Worm (Caenorhabditis elegans) whole organism, mixed stage, embryonic: ENCODE data around the gene nas-3.

Source experiments
- M03D4.4 ChIP-seq: sonication (generic microtip); optimal IDR thresholded peaks from 2 replicates; lab custom pipeline; 2017; ENCODE audit warnings: mild to moderate bottlenecking, missing genetic modification characterization, missing compliant biosample characterization
- bed-3 ChIP-seq: fragments of 200-800 bp; sonication (Bioruptor generic); optimal IDR thresholded peaks from 3 replicates; lab custom pipeline; 2018; ENCODE audit warnings: mild to moderate bottlenecking, missing genetic modification characterization, moderate library complexity, missing compliant biosample characterization
- blmp-1 ChIP-seq: fragments of 150-350 bp; optimal IDR thresholded peaks from 2 replicates; lab custom pipeline; 2014; ENCODE audit warnings: missing biosample characterization, missing genetic modification characterization
- ceh-39 ChIP-seq: fragments of 150-350 bp; optimal IDR thresholded peaks from 2 replicates; lab custom pipeline; 2014; ENCODE audit warnings: missing biosample characterization, missing genetic modification characterization
- ceh-43 ChIP-seq: fragments of 200-800 bp; sonication (Bioruptor generic); optimal IDR thresholded peaks from 2 replicates; lab custom pipeline; 2018; ENCODE audit warnings: mild to moderate bottlenecking, missing genetic modification characterization, moderate library complexity, missing compliant biosample characterization
- ceh-83 ChIP-seq: fragments of 200-800 bp; sonication (Bioruptor generic); optimal IDR thresholded peaks from 2 replicates; lab custom pipeline; 2018; ENCODE audit warnings: mild to moderate bottlenecking, missing genetic modification characterization, missing compliant biosample characterization
- ces-1 ChIP-seq: fragments of 150-350 bp; optimal IDR thresholded peaks from 2 replicates; lab custom pipeline; 2014; ENCODE audit warnings: missing biosample characterization, missing genetic modification reagents, missing genetic modification characterization
- cnd-1 ChIP-seq: fragments of 200-800 bp; sonication (Bioruptor generic); optimal IDR thresholded peaks from 2 replicates; lab custom pipeline; 2018; ENCODE audit warnings: mild to moderate bottlenecking, missing genetic modification characterization, missing compliant biosample characterization
- drap-1 ChIP-seq: fragments of 200-800 bp; sonication (Bioruptor generic); optimal IDR thresholded peaks from 3 replicates; lab custom pipeline; 2018; ENCODE audit warnings: mild to moderate bottlenecking, missing genetic modification characterization, missing compliant biosample characterization
- elt-1 ChIP-seq: sonication (generic microtip); optimal IDR thresholded peaks from 2 replicates; lab custom pipeline; 2017; ENCODE audit warnings: missing genetic modification characterization, mild to moderate bottlenecking, missing compliant biosample characterization, antibody characterized with exemption, moderate library complexity, borderline replicate concordance; ENCODE audit not compliant: insufficient read depth
- elt-3 ChIP-seq: fragments of 150-350 bp; optimal IDR thresholded peaks from 2 replicates; lab custom pipeline; 2014; ENCODE audit warnings: missing biosample characterization, missing genetic modification characterization
- flh-1 ChIP-seq: fragments of 200-800 bp; sonication (Bioruptor generic); optimal IDR thresholded peaks from 2 replicates; lab custom pipeline; 2018; ENCODE audit warnings: mild to moderate bottlenecking, missing genetic modification characterization, moderate library complexity, missing compliant biosample characterization
- ham-2 ChIP-seq: fragments of 200-800 bp; sonication (Bioruptor generic); optimal IDR thresholded peaks from 2 replicates; lab custom pipeline; 2018; ENCODE audit warnings: mild to moderate bottlenecking, missing genetic modification characterization, missing compliant biosample characterization
- hlh-1 ChIP-seq: fragments of 150-350 bp; optimal IDR thresholded peaks from 2 replicates; lab custom pipeline; 2014; ENCODE audit warnings: missing biosample characterization, missing genetic modification reagents, missing genetic modification characterization
- lin-13 ChIP-seq: fragments of 150-350 bp; optimal IDR thresholded peaks from 2 replicates; lab custom pipeline; 2014; ENCODE audit warnings: missing biosample characterization, missing genetic modification characterization
- lin-32 ChIP-seq: fragments of 200-800 bp; sonication (Bioruptor generic); optimal IDR thresholded peaks from 2 replicates; lab custom pipeline; 2018; ENCODE audit warnings: mild to moderate bottlenecking, missing genetic modification characterization, missing compliant biosample characterization
- lsy-2 ChIP-seq: fragments of 150-350 bp; optimal IDR thresholded peaks from 2 replicates; lab custom pipeline; 2014; ENCODE audit warnings: missing biosample characterization, missing genetic modification characterization
- mab-5 ChIP-seq: fragments of 150-350 bp; optimal IDR thresholded peaks from 2 replicates; lab custom pipeline; 2014; ENCODE audit warnings: missing biosample characterization, missing genetic modification characterization
- mep-1 ChIP-seq: fragments of 150-350 bp; optimal IDR thresholded peaks from 2 replicates; lab custom pipeline; 2017; ENCODE audit warnings: missing biosample characterization, missing genetic modification reagents, missing genetic modification characterization, inconsistent platforms
- mls-2 ChIP-seq: sonication (generic microtip); optimal IDR thresholded peaks from 2 replicates; lab custom pipeline; 2016; ENCODE audit warnings: mild to moderate bottlenecking, missing genetic modification characterization, moderate library complexity, missing compliant biosample characterization
- nhr-12 ChIP-seq: fragments of 150-350 bp; optimal IDR thresholded peaks from 2 replicates; lab custom pipeline; 2014; ENCODE audit warnings: missing biosample characterization, missing genetic modification characterization
- nhr-2 ChIP-seq: fragments of 150-350 bp; optimal IDR thresholded peaks from 2 replicates; lab custom pipeline; 2014; ENCODE audit warnings: missing biosample characterization, missing genetic modification characterization
- nhr-237 ChIP-seq: fragments of 150-350 bp; optimal IDR thresholded peaks from 2 replicates; lab custom pipeline; 2014; ENCODE audit warnings: missing biosample characterization, missing genetic modification characterization
- nhr-28 ChIP-seq: fragments of 150-350 bp; optimal IDR thresholded peaks from 2 replicates; lab custom pipeline; 2014; ENCODE audit warnings: missing biosample characterization, missing genetic modification characterization
- nhr-76 ChIP-seq: sonication (generic microtip); optimal IDR thresholded peaks from 2 replicates; lab custom pipeline; 2017; ENCODE audit warnings: missing biosample characterization, missing genetic modification characterization
- pha-4 ChIP-seq: fragments of 150-350 bp; optimal IDR thresholded peaks from 2 replicates; lab custom pipeline; 2018; ENCODE audit warnings: missing biosample characterization, missing genetic modification reagents, missing genetic modification characterization
- sem-2 ChIP-seq: fragments of 200-800 bp; sonication (Bioruptor generic); optimal IDR thresholded peaks from 2 replicates; lab custom pipeline; 2018; ENCODE audit warnings: mild to moderate bottlenecking, missing genetic modification characterization, missing compliant biosample characterization
- snpc-4 ChIP-seq: fragments of 150-350 bp; optimal IDR thresholded peaks from 2 replicates; lab custom pipeline; 2014; ENCODE audit warnings: missing biosample characterization, missing genetic modification characterization
- sptf-1 ChIP-seq: sonication (generic microtip); optimal IDR thresholded peaks from 2 replicates; lab custom pipeline; 2017; ENCODE audit warnings: mild to moderate bottlenecking, missing genetic modification characterization, moderate library complexity, missing compliant biosample characterization
- tbx-8 ChIP-seq: fragments of 200-800 bp; sonication (Bioruptor generic); optimal IDR thresholded peaks from 2 replicates; lab custom pipeline; 2018; ENCODE audit warnings: mild to moderate bottlenecking, missing genetic modification characterization, moderate library complexity, missing compliant biosample characterization
- unc-120 ChIP-seq: sonication (generic microtip); optimal IDR thresholded peaks from 2 replicates; lab custom pipeline; 2017; ENCODE audit warnings: missing genetic modification characterization, missing compliant biosample characterization; ENCODE audit not compliant: poor library complexity, severe bottlenecking
- unc-39 ChIP-seq: fragments of 150-350 bp; optimal IDR thresholded peaks from 2 replicates; lab custom pipeline; 2014; ENCODE audit warnings: missing biosample characterization, missing genetic modification characterization
- unc-62 ChIP-seq: fragments of 150-350 bp; optimal IDR thresholded peaks from 2 replicates; lab custom pipeline; 2014; ENCODE audit warnings: missing biosample characterization, missing genetic modification reagents, missing genetic modification characterization
- zip-8 ChIP-seq: fragments of 150-350 bp; optimal IDR thresholded peaks from 2 replicates; lab custom pipeline; 2014; ENCODE audit warnings: missing biosample characterization, missing genetic modification characterization
- ztf-11 ChIP-seq: fragments of 150-350 bp; optimal IDR thresholded peaks from 2 replicates; lab custom pipeline; 2014; ENCODE audit warnings: missing biosample characterization, missing genetic modification characterization

Gene nas-3

DNA sequence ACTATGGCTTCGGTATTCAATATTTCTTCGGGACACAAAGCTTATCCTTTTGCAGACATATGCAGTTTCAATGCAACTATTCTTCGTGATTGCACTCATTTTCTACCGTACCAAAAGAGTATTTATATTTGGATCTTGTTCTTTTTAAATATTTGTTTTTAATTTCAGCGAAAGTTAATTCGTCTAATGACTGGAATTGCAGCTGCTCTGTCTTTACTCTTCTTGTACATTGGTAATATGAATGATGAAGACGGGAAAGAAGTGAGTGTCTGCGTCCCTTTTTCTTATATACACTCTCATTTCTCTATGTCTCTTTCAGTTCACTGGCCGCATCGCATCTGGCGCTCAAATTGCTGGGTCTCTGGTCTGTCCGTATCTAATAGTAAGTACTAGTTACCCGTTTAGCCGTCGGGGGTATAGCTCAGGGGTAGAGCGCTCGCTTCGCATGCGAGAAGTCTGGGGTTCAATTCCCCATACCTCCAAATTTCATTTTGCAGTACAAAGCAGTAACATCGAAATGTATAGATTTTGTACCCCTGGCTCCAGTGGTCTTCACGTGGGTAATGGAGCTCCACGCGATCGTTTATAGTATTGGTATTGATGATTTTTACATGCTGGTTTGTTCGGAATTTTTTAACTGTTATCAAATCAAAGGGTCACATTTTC lies 25.3 kb downstream of the nas-3 start:
- no peak for TF ChIP-seq pha-4
- peak; percentile 91 for TF ChIP-seq unc-120 (tag; lab: Kevin White, UChicago)
- TF ChIP-seq lsy-2 (tag; lab: Kevin White, UChicago) = no peak
- TF ChIP-seq ces-1 (GFP tag; lab: Kevin White, UChicago) = peak; percentile 67
- TF ChIP-seq unc-62 (GFP tag; lab: Kevin White, UChicago) = no peak
- peak; percentile 40 for TF ChIP-seq hlh-1
- TF ChIP-seq nhr-12 (tag; lab: Kevin White, UChicago) = peak; percentile 27
- TF ChIP-seq mab-5 = no peak
- TF ChIP-seq elt-3 (tag; lab: Kevin White, UChicago) = no peak
- peak; percentile 95 for TF ChIP-seq sptf-1
- TF ChIP-seq ceh-39 (tag; lab: Kevin White, UChicago) = no peak
- no peak for TF ChIP-seq zip-8 (tag; lab: Kevin White, UChicago)
- TF ChIP-seq blmp-1 (tag; lab: Kevin White, UChicago) = no peak
- TF ChIP-seq ham-2 (GFP tag; lab: Kevin White, UChicago) = peak; percentile 93
- TF ChIP-seq ceh-43 (GFP tag; lab: Kevin White, UChicago) = peak; percentile 89
- TF ChIP-seq ztf-11 = no peak
- peak; percentile 96 for TF ChIP-seq mls-2
- peak; percentile 88 for TF ChIP-seq sem-2
- TF ChIP-seq elt-1 (tag; lab: Kevin White, UChicago) = no peak
- TF ChIP-seq bed-3 = peak; percentile 82
- TF ChIP-seq unc-39 (tag; lab: Kevin White, UChicago) = no peak
- no peak for TF ChIP-seq nhr-76 (tag; lab: Kevin White, UChicago)
- no peak for TF ChIP-seq nhr-237 (tag; lab: Kevin White, UChicago)
- TF ChIP-seq lin-13 = peak; percentile 31
- TF ChIP-seq mep-1 = peak; percentile 62
- TF ChIP-seq cnd-1 = peak; percentile 88
- no peak for TF ChIP-seq nhr-2 (tag; lab: Kevin White, UChicago)
- peak; percentile 87 for TF ChIP-seq lin-32 (GFP tag; lab: Kevin White, UChicago)
- TF ChIP-seq snpc-4 = no peak
- peak; percentile 94 for TF ChIP-seq ceh-83 (GFP tag; lab: Kevin White, UChicago)
- peak; percentile 93 for TF ChIP-seq M03D4.4 (tag; lab: Kevin White, UChicago)
- TF ChIP-seq nhr-28 = no peak
- peak; percentile 92 for TF ChIP-seq drap-1
- peak; percentile 68 for TF ChIP-seq flh-1 (GFP tag; lab: Kevin White, UChicago)
- TF ChIP-seq tbx-8 (GFP tag; lab: Kevin White, UChicago) = peak; percentile 84

DNA sequence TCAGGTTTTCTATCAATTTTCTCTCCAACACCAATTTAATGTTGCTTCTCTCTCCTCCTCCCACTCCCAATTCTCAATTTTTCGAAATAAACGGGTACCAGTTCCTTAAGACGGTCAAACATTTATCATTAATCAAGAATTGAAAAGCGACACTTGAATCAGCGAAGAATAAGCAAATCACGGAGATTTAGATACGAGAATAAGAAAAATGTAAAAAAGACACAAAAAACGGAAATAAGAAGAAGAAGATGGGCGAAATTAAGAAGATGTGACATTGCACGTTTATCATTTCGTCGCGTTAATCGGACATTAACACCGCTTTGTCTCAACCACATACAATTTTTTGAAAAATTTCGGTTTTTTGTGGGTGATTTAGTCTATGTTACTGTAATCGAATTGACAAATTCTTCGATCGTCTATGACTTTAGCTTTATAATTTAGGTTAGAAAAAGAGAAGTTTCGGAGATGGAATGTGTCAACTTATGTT lies 26.6 kb downstream of the nas-3 start, which contains the start of gene haao-1:
Gene haao-1 (plus strand): TSS at position 437 of the 487 bp plus-strand sequence.
- TF ChIP-seq mep-1 (no peak), zip-8 (tag; lab: Kevin White, UChicago) (no peak), cnd-1 (no peak), ham-2 (GFP tag; lab: Kevin White, UChicago) (no peak), nhr-28 (no peak), sptf-1 (no peak), M03D4.4 (tag; lab: Kevin White, UChicago) (no peak), lin-32 (GFP tag; lab: Kevin White, UChicago) (no peak), pha-4 (no peak), tbx-8 (GFP tag; lab: Kevin White, UChicago) (no peak), ceh-39 (tag; lab: Kevin White, UChicago) (no peak), lsy-2 (tag; lab: Kevin White, UChicago) (no peak), unc-62 (GFP tag; lab: Kevin White, UChicago) (no peak)

DNA sequence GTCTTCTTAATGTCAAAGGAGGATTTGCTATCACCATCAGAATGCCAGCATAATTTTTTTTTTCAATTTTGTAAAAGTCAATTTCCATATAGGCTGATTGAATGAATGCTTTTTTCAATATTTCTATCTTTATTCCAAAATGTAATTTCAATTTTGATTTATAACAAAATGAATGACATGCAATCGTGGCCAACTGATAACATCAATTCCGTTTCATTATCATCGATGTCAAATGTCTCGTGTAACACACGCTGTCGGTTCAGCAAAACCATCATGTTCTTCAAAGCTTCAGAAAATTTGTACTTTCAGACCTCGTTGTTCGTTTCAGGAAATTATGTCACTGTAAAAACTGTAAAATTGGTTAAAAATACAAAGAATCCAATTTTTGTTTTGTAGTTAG lies 29.0 kb downstream of the nas-3 start:
- TF ChIP-seq ham-2 (GFP tag; lab: Kevin White, UChicago) (no peak), nhr-2 (tag; lab: Kevin White, UChicago) (no peak), M03D4.4 (tag; lab: Kevin White, UChicago) (no peak), mep-1 (no peak), ceh-43 (GFP tag; lab: Kevin White, UChicago) (no peak), blmp-1 (tag; lab: Kevin White, UChicago) (no peak), unc-62 (GFP tag; lab: Kevin White, UChicago) (no peak), unc-39 (tag; lab: Kevin White, UChicago) (no peak), lsy-2 (tag; lab: Kevin White, UChicago) (no peak), ztf-11 (no peak), nhr-12 (tag; lab: Kevin White, UChicago) (no peak), cnd-1 (no peak)
- TF ChIP-seq, all 35 proteins: peak for 0
